Worm (Caenorhabditis elegans): Measurements from ENCODE around the gene Y51H4A.6.

DNA sequence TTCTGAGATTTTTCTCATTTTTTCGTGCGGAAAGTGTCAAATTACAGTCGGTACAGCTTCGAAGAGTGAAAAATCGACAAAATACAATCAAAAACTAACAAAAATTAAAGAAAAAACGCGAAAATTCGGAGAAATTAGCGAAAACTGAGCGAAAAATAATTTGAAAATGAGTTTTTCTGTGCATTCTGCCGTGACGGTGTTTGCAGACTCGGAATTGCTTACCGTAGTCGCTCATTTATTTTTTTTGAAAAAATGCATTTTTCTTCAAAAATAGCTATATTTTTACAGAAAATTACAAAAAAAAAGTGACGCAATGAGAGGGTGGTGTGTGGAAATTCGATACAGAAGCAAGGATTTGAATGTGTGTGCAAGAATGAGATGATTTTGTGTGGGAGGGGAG, 30.4 kb upstream of the Y51H4A.6 start:
- TF ChIP-seq let-526 (GFP tag; IDR thresholded peaks at IDR 0.05): no peak
- no peak for TF ChIP-seq cebp-1 (GFP tag; IDR thresholded peaks at IDR 0.05)
- no peak for TF ChIP-seq cebp-1 (tag; optimal IDR thresholded peaks at IDR 0.05)
- TF ChIP-seq attf-6 (GFP tag; IDR thresholded peaks at IDR 0.05): peak; percentile 69
- TF ChIP-seq B0261.1 (tag; optimal IDR thresholded peaks at IDR 0.05): no peak
- no peak for TF ChIP-seq snpc-1.1 (tag; optimal IDR thresholded peaks at IDR 0.05; ENCODE audit: insufficient read depth)
